Worm (Caenorhabditis elegans): ENCODE data around the gene C25D7.5.
A peak's percentile ranks its signal among the peaks of the same experiment; 100 is the strongest.

The C25D7.5 gene

ce11 chrV:15012542-15013301 is 39.7 kb upstream of the C25D7.5 start:
- TF ChIP-seq hmg-1.1 (GFP tag; IDR thresholded peaks at IDR 0.05) = peak; percentile 17; the same call in 1 of the 2 replicates
- no peak for TF ChIP-seq mxl-3 (GFP tag; optimal IDR thresholded peaks at IDR 0.05)
- TF ChIP-seq hlh-11 (tag; optimal IDR thresholded peaks at IDR 0.05) = peak; percentile 16
- TF ChIP-seq lin-38 (GFP tag; IDR thresholded peaks at IDR 0.05) = peak; percentile 66
- peak; percentile 17 for TF ChIP-seq T20F7.1 (GFP tag; optimal IDR thresholded peaks at IDR 0.05)
- peak; percentile 29 for TF ChIP-seq hlh-30 (tag; optimal IDR thresholded peaks at IDR 0.05; ENCODE audit: insufficient read depth)
- no peak for TF ChIP-seq nhr-11 (tag; optimal IDR thresholded peaks at IDR 0.05)
- no peak for TF ChIP-seq arid-1 (GFP tag; conservative IDR thresholded peaks at IDR 0.05)
- TF ChIP-seq nhr-6 (tag; optimal IDR thresholded peaks at IDR 0.05) = no peak
- 0 out of 2 replicates have a peak, but pooled peaks have one; percentile 43 for TF ChIP-seq snpc-1.2 (GFP tag; IDR thresholded peaks at IDR 0.05)
- no peak for TF ChIP-seq fos-1 (tag; optimal IDR thresholded peaks at IDR 0.05)
- TF ChIP-seq lim-7 (GFP tag; IDR thresholded peaks at IDR 0.05) = 0 out of 2 replicates have a peak, but pooled peaks have one; percentile 15
- 0 out of 2 replicates have a peak, but pooled peaks have one; percentile 33 for TF ChIP-seq pha-4 (GFP tag; IDR thresholded peaks at IDR 0.05)
- TF ChIP-seq pha-4 (tag; optimal IDR thresholded peaks at IDR 0.05) = no peak
- peak; percentile 40; the same call in 1 of the 2 replicates for TF ChIP-seq T26A8.4 (GFP tag; IDR thresholded peaks at IDR 0.05)
- TF ChIP-seq rbr-2 (tag; optimal IDR thresholded peaks at IDR 0.05) = no peak
- TF ChIP-seq D1046.2 (GFP tag; IDR thresholded peaks at IDR 0.05) = no peak
- no peak for TF ChIP-seq mxl-2 (GFP tag; conservative IDR thresholded peaks at IDR 0.05)
- TF ChIP-seq spr-1 (tag; optimal IDR thresholded peaks at IDR 0.05) = peak; percentile 21
- TF ChIP-seq nhr-48 (tag; optimal IDR thresholded peaks at IDR 0.05) = peak; percentile 40
- 0 out of 2 replicates have a peak, but pooled peaks have one; percentile 19 for TF ChIP-seq ceh-44 (GFP tag; IDR thresholded peaks at IDR 0.05)
- 0 out of 2 replicates have a peak, but pooled peaks have one; percentile 14 for TF ChIP-seq nhr-42 (GFP tag; IDR thresholded peaks at IDR 0.05)
- TF ChIP-seq cey-2 (tag; optimal IDR thresholded peaks at IDR 0.05; ENCODE audit: borderline replicate concordance, insufficient read depth) = no peak
- TF ChIP-seq unc-62 (GFP tag; optimal IDR thresholded peaks at IDR 0.05 in 1 of 2) = peak in 1 of 2 experiments; percentile 60
- no peak for TF ChIP-seq unc-62 (tag; optimal IDR thresholded peaks at IDR 0.05)
- no peak for TF ChIP-seq spr-3 (GFP tag; optimal IDR thresholded peaks at IDR 0.05)
- no peak for TF ChIP-seq unc-39 (tag; optimal IDR thresholded peaks at IDR 0.05)
- TF ChIP-seq dmd-8 (GFP tag; IDR thresholded peaks at IDR 0.05) = peak; percentile 41; the same call in 1 of the 2 replicates
- TF ChIP-seq mes-2 (tag; optimal IDR thresholded peaks at IDR 0.05; ENCODE audit: poor library complexity, severe bottlenecking) = peak; percentile 26
- peak; percentile 46 for TF ChIP-seq gei-8 (GFP tag; optimal IDR thresholded peaks at IDR 0.05)
- no peak for TF ChIP-seq mdl-1 (tag; optimal IDR thresholded peaks at IDR 0.05)
- no peak for TF ChIP-seq ces-1 (GFP tag; optimal IDR thresholded peaks at IDR 0.05)
- peak; percentile 60 for TF ChIP-seq vab-7 (GFP tag; IDR thresholded peaks at IDR 0.05)
- peak; percentile 46 for TF ChIP-seq aha-1 (tag)
- no peak for TF ChIP-seq lsy-2 (tag; optimal IDR thresholded peaks at IDR 0.05)

- TF ChIP-seq ceh-82 (tag; optimal IDR thresholded peaks at IDR 0.05) = no peak
- peak; percentile 90 for TF ChIP-seq aha-1 (tag)
These were observed 39.1 kb upstream of the C25D7.5 start for ce11 chrV:15013328-15013727.

- TF ChIP-seq mdl-1 (tag; optimal IDR thresholded peaks at IDR 0.05) (no peak), set-16 (GFP tag; IDR thresholded peaks at IDR 0.05) (no peak), lin-1 (GFP tag; IDR thresholded peaks at IDR 0.05) (no peak), T20F7.1 (GFP tag; optimal IDR thresholded peaks at IDR 0.05) (no peak), F44E2.7 (GFP tag; IDR thresholded peaks at IDR 0.05) (no peak), F10B5.3 (tag; optimal IDR thresholded peaks at IDR 0.05) (no peak), spr-3 (GFP tag; optimal IDR thresholded peaks at IDR 0.05) (no peak), zfp-3 (GFP tag; conservative IDR thresholded peaks at IDR 0.05) (no peak), zip-2 (tag; optimal IDR thresholded peaks at IDR 0.05) (no peak), sdz-12 (GFP tag; optimal IDR thresholded peaks at IDR 0.05) (no peak), nhr-237 (tag; optimal IDR thresholded peaks at IDR 0.05) (no peak), R02D3.7 (tag; optimal IDR thresholded peaks at IDR 0.05) (no peak), unc-62 (GFP tag; optimal IDR thresholded peaks at IDR 0.05 in 1 of 2) (no peak), unc-62 (tag; optimal IDR thresholded peaks at IDR 0.05) (no peak), mdt-29 (GFP tag; IDR thresholded peaks at IDR 0.05) (no peak), lin-29 (GFP tag; IDR thresholded peaks at IDR 0.05) (no peak), ceh-62 (tag; optimal IDR thresholded peaks at IDR 0.05) (no peak)
These were observed 38.3 kb upstream of the C25D7.5 start, which contains the start of gene obr-2 for ce11 chrV:15014164-15014563. Gene obr-2, minus strand, starts transcription at chrV:15014264.
